Fruit fly (Drosophila melanogaster): Measurements from ENCODE around the gene sloth2.

Gene sloth2

DNA sequence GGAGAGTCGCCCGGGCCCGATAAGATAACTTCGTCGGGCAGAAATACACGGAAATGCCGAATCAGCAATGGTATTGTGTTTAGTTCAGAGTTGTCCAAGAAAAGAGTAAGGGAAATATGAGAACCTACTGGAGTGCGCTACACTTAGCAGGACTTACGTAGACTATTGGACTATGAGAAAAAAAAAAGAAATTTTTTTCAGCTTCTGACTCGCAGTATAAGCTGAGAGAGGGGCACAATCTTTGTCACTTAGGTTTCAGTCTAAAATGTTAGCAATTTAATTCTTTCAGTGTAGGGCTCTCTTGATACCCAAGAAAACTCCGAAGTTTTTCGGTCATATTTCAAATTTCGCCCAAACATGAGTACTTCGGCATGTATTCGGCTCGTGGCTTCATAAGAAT, 17.4 kb upstream of the sloth2 start (continued):
- TF ChIP-seq CG2875 (GFP tag; optimal IDR thresholded peaks at IDR 0.05): peak; percentile 49
- TF ChIP-seq BEAF-32 (GFP tag; optimal IDR thresholded peaks at IDR 0.05): no peak
- peak; percentile 47 for TF ChIP-seq CG4404 (GFP tag; IDR thresholded peaks at IDR 0.05)
- TF ChIP-seq CG31388 (GFP tag; optimal IDR thresholded peaks at IDR 0.05): peak; percentile 59
- TF ChIP-seq CG14860 (GFP tag; IDR thresholded peaks at IDR 0.05; ENCODE audit: partially characterized antibody): no peak
- peak; percentile 61; the same call in 1 of the 3 replicates for TF ChIP-seq CG11560 (tag; IDR thresholded peaks at IDR 0.05)
- TF ChIP-seq CG11085 (GFP tag; IDR thresholded peaks at IDR 0.05): peak; percentile 63
- no peak for TF ChIP-seq CG10462 (GFP tag; optimal IDR thresholded peaks at IDR 0.05)
- TF ChIP-seq lilli (GFP tag; optimal IDR thresholded peaks at IDR 0.05): peak; percentile 75
- peak; percentile 32 for TF ChIP-seq odd (GFP tag; optimal IDR thresholded peaks at IDR 0.05)
- no peak for TF ChIP-seq kah (GFP tag; optimal IDR thresholded peaks at IDR 0.05)
- TF ChIP-seq ERR (GFP tag; optimal IDR thresholded peaks at IDR 0.05): peak; percentile 67
- peak; percentile 83 for TF ChIP-seq H15 (GFP tag; IDR thresholded peaks at IDR 0.05)
- TF ChIP-seq run (tag; optimal IDR thresholded peaks at IDR 0.05): no peak
- peak; percentile 64 for TF ChIP-seq danr (GFP tag; IDR thresholded peaks at IDR 0.05)
- TF ChIP-seq CG32767 (GFP tag; IDR thresholded peaks at IDR 0.05): peak; percentile 55; the same call in 1 of the 2 replicates
- TF ChIP-seq zen2 (GFP tag; IDR thresholded peaks at IDR 0.05; ENCODE audit: partially characterized antibody): no peak
- peak; percentile 61 for TF ChIP-seq NfI (GFP tag; optimal IDR thresholded peaks at IDR 0.05)
- TF ChIP-seq CG4360 (GFP tag; IDR thresholded peaks at IDR 0.05): no peak
- TF ChIP-seq cg (GFP tag; optimal IDR thresholded peaks at IDR 0.05): no peak
- TF ChIP-seq CG10147 (GFP tag; optimal IDR thresholded peaks at IDR 0.05): peak; percentile 42
- TF ChIP-seq CG10565 (GFP tag; optimal IDR thresholded peaks at IDR 0.05): no peak
- TF ChIP-seq CG10654 (GFP tag; optimal IDR thresholded peaks at IDR 0.05): peak; percentile 52
- peak; percentile 85 for TF ChIP-seq E2f1 (GFP tag; IDR thresholded peaks at IDR 0.05)
- TF ChIP-seq fd64A (GFP tag; optimal IDR thresholded peaks at IDR 0.05): no peak
- no peak for TF ChIP-seq Stat92E (GFP tag; optimal IDR thresholded peaks at IDR 0.05)
- TF ChIP-seq Nf-YC (tag; optimal IDR thresholded peaks at IDR 0.05): no peak
- TF ChIP-seq CG10321 (GFP tag; IDR thresholded peaks at IDR 0.05): no peak
- TF ChIP-seq CG2202 (tag; optimal IDR thresholded peaks at IDR 0.05): no peak
- no peak for TF ChIP-seq Sry-β (GFP tag; optimal IDR thresholded peaks at IDR 0.05)
- TF ChIP-seq Bgb (GFP tag; IDR thresholded peaks at IDR 0.05; ENCODE audit: partially characterized antibody): no peak
- TF ChIP-seq CG5245 (GFP tag; optimal IDR thresholded peaks at IDR 0.05): peak; percentile 29
- TF ChIP-seq CG1602 (GFP tag; optimal IDR thresholded peaks at IDR 0.05): peak; percentile 56
- TF ChIP-seq usp (GFP tag; optimal IDR thresholded peaks at IDR 0.05): no peak
- TF ChIP-seq Dll (GFP tag; IDR thresholded peaks at IDR 0.05; ENCODE audit: partially characterized antibody): no peak
- peak; percentile 62 for TF ChIP-seq CG12219 (GFP tag; optimal IDR thresholded peaks at IDR 0.05)
- TF ChIP-seq CG10267 (tag; optimal IDR thresholded peaks at IDR 0.05): peak; percentile 48
- TF ChIP-seq CG2712 (tag; optimal IDR thresholded peaks at IDR 0.05): peak; percentile 55
- peak; percentile 26 for TF ChIP-seq CG12744 (GFP tag; optimal IDR thresholded peaks at IDR 0.05)
- no peak for TF ChIP-seq Dref (GFP tag; IDR thresholded peaks at IDR 0.05)
- peak; percentile 65 for TF ChIP-seq pho (GFP tag; optimal IDR thresholded peaks at IDR 0.05)
- TF ChIP-seq org-1 (GFP tag; optimal IDR thresholded peaks at IDR 0.05): peak; percentile 57
- peak; percentile 35 for TF ChIP-seq fd3F (GFP tag; optimal IDR thresholded peaks at IDR 0.05)
- TF ChIP-seq Rfx (GFP tag; IDR thresholded peaks at IDR 0.05): peak; percentile 88
- peak; percentile 53 for TF ChIP-seq CG11398 (GFP tag; optimal IDR thresholded peaks at IDR 0.05)
- peak; percentile 74 for TF ChIP-seq mam (GFP tag; optimal IDR thresholded peaks at IDR 0.05)
- peak; percentile 62 for TF ChIP-seq CG7556 (GFP tag; optimal IDR thresholded peaks at IDR 0.05)
- no peak for TF ChIP-seq tap (tag; optimal IDR thresholded peaks at IDR 0.05)
- peak; percentile 66; the same call in 1 of the 2 replicates for TF ChIP-seq rib (GFP tag; IDR thresholded peaks at IDR 0.05)
- peak; percentile 77 for TF ChIP-seq CG13624 (GFP tag; optimal IDR thresholded peaks at IDR 0.05)
- peak; percentile 49 for TF ChIP-seq CrebB (tag; optimal IDR thresholded peaks at IDR 0.05)
